Fruit fly (Drosophila melanogaster) ovary, adult (tissue): Measurements from ENCODE around the gene p24-2.

Experiments used
- CG17801 ChIP-seq: fragments of 200-800 bp; optimal IDR thresholded peaks from 2 replicates; lab custom pipeline; 2019; ENCODE audit warnings: missing biosample characterization, mild to moderate bottlenecking, missing genetic modification characterization, moderate library complexity; ENCODE audit not compliant: partially characterized antibody

p24-2 gene

DNA sequence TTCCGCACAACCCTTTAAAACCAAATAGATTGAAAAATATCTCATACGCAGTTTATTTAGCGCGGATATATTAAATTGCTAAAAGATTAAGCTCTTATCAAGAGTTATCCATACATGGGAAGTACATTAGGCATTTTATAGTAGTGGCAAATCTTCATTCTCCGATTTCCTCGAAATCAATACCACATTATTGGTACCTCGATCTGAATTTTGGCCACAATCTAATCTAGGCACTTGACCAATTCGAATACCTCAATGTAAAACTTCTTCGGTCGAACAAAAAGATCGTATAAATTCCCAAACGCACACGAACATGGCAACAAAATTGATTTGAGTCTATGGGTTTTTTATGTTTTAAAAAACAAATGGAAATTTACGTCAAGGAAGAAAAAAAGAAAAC, 48.6 kb downstream of the p24-2 start:
- TF ChIP-seq CG17801 (GFP tag; lab: Kevin White, UChicago) = no peak

dm6 chr3R:9640313-9640712, 52.3 kb downstream of the p24-2 start:
- TF ChIP-seq CG17801 (GFP tag; lab: Kevin White, UChicago) = no peak

DNA sequence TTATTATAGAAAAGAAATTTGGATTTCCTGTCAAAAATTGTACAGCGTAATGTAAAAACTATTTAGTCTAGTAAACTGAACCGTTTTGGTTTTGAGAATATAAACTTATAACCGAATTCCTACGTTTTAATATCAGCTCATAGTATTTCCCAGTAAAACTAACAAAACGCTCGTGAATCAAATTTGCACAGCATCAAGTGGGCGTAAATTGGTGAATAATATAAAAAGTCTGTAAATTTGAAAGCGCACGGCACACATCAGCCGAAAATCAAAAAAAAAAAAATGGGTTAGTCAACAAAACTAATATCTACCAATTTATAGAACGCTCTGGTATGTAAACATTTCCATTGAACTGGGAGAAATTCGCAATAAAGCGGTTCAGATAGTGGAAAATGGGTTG, 54.7 kb downstream of the p24-2 start, which contains the start of gene Dh44:
Dh44 (plus strand) TSS at position 301 of the 400 bp plus-strand sequence.
- TF ChIP-seq CG17801 (GFP tag; lab: Kevin White, UChicago) = no peak
